Worm (Caenorhabditis elegans): ENCODE results near the gene nlp-45.

ce11 chrX:2303253-2303652 is 34.9 kb downstream of the nlp-45 start:
- TF ChIP-seq tbx-2 (tag; optimal IDR thresholded peaks at IDR 0.05) (no peak), nhr-232 (tag; optimal IDR thresholded peaks at IDR 0.05) (no peak), ceh-9 (tag; optimal IDR thresholded peaks at IDR 0.05) (no peak)

Data from whole organism, late embryonic.